Fruit fly (Drosophila melanogaster) whole organism, prepupa: ENCODE results near the gene CG6983.

Experiments
- CG10631 ChIP-seq: fragments of 200-800 bp; sonication (Bioruptor generic); optimal IDR thresholded peaks from 2 replicates; lab custom pipeline; 2016; ENCODE audit warnings: missing biosample characterization, missing genetic modification characterization
- CG11294 ChIP-seq: fragments of 200-800 bp; sonication (Bioruptor generic); IDR thresholded peaks from 2 replicates; pipeline ENCODE4 v1.3.6; 2022; ENCODE audit warnings: missing biosample characterization, missing genetic modification characterization
- CG11762 ChIP-seq: fragments of 200-800 bp; sonication (Bioruptor generic); optimal IDR thresholded peaks from 3 replicates; lab custom pipeline; 2016; ENCODE audit warnings: missing biosample characterization, missing genetic modification characterization; ENCODE audit not compliant: insufficient read depth
- CG11902 ChIP-seq: fragments of 200-800 bp; sonication (Bioruptor generic); optimal IDR thresholded peaks from 3 replicates; lab custom pipeline; 2016; ENCODE audit warnings: missing biosample characterization, missing genetic modification characterization
- CG15336 ChIP-seq: fragments of 200-800 bp; sonication (Bioruptor generic); IDR thresholded peaks from 2 replicates; pipeline ENCODE4 v1.3.6; 2022; ENCODE audit warnings: missing biosample characterization, missing genetic modification characterization
- CG3032 ChIP-seq: fragments of 200-800 bp; optimal IDR thresholded peaks from 2 replicates; lab custom pipeline; 2019; ENCODE audit warnings: missing biosample characterization, mild to moderate bottlenecking, missing genetic modification characterization, moderate library complexity
- CG31627 ChIP-seq: fragments of 200-800 bp; sonication (Bioruptor generic); optimal IDR thresholded peaks from 3 replicates; lab custom pipeline; 2016; ENCODE audit warnings: missing biosample characterization, missing genetic modification characterization
- CG34406 ChIP-seq: fragments of 200-800 bp; sonication (Bioruptor generic); optimal IDR thresholded peaks from 3 replicates; lab custom pipeline; 2016; ENCODE audit warnings: missing biosample characterization, missing genetic modification characterization
- CG6276 ChIP-seq: fragments of 200-800 bp; sonication (Bioruptor generic); optimal IDR thresholded peaks from 2 replicates; lab custom pipeline; 2017; ENCODE audit warnings: missing biosample characterization, mild to moderate bottlenecking, missing genetic modification characterization
- CG6792 ChIP-seq: fragments of 200-800 bp; sonication (Bioruptor generic); optimal IDR thresholded peaks from 3 replicates; lab custom pipeline; 2016; ENCODE audit warnings: missing biosample characterization, missing genetic modification characterization
- CG6854 ChIP-seq: fragments of 200-800 bp; sonication (Bioruptor generic); optimal IDR thresholded peaks from 2 replicates; lab custom pipeline; 2017; ENCODE audit warnings: missing biosample characterization, mild to moderate bottlenecking, missing genetic modification characterization
- CG7368 ChIP-seq: fragments of 200-800 bp; sonication (Bioruptor generic); optimal IDR thresholded peaks from 3 replicates; lab custom pipeline; 2016; ENCODE audit warnings: missing biosample characterization, missing genetic modification characterization
- CG8319 ChIP-seq: fragments of 200-800 bp; sonication (Bioruptor generic); optimal IDR thresholded peaks from 3 replicates; lab custom pipeline; 2016; ENCODE audit warnings: missing biosample characterization, missing genetic modification characterization
- CG8632 ChIP-seq: fragments of 200-800 bp; sonication (Bioruptor generic); optimal IDR thresholded peaks from 3 replicates; lab custom pipeline; 2016; ENCODE audit warnings: missing biosample characterization, missing genetic modification characterization
- Eip78C ChIP-seq: fragments of 200-800 bp; sonication (Bioruptor generic); peaks from one replicate; lab custom pipeline; 2016; ENCODE audit warnings: missing biosample characterization, missing genetic modification characterization
- Eip93F ChIP-seq: fragments of 200-800 bp; sonication (Bioruptor generic); optimal IDR thresholded peaks from 2 replicates; lab custom pipeline; 2016; ENCODE audit warnings: missing biosample characterization, mild to moderate bottlenecking, missing genetic modification characterization
- Ets21C ChIP-seq: fragments of 200-800 bp; sonication (Bioruptor generic); optimal IDR thresholded peaks from 3 replicates; lab custom pipeline; 2016; ENCODE audit warnings: missing biosample characterization, missing genetic modification characterization
- Ets96B ChIP-seq: fragments of 200-800 bp; optimal IDR thresholded peaks from 2 replicates; lab custom pipeline; 2019; ENCODE audit warnings: missing biosample characterization, mild to moderate bottlenecking, missing genetic modification characterization, moderate library complexity
- Gug ChIP-seq: fragments of 200-800 bp; sonication (Bioruptor generic); IDR thresholded peaks from 2 replicates; pipeline ENCODE4 v1.3.6; 2022; ENCODE audit warnings: missing biosample characterization, missing genetic modification characterization
- Hr38 ChIP-seq: sonication (Bioruptor generic); optimal IDR thresholded peaks from 2 replicates; lab custom pipeline; 2016; ENCODE audit warnings: missing biosample characterization, missing genetic modification characterization
- Hr39 ChIP-seq: fragments of 200-800 bp; sonication (Bioruptor generic); optimal IDR thresholded peaks from 2 replicates; lab custom pipeline; 2016; ENCODE audit warnings: missing biosample characterization, missing genetic modification characterization
- Hr4 ChIP-seq: fragments of 200-800 bp; sonication (Bioruptor generic); optimal IDR thresholded peaks from 3 replicates; lab custom pipeline; 2016; ENCODE audit warnings: missing biosample characterization, missing genetic modification characterization
- OdsH ChIP-seq: fragments of 200-800 bp; sonication (Bioruptor generic); optimal IDR thresholded peaks from 3 replicates; lab custom pipeline; 2016; ENCODE audit warnings: missing biosample characterization, missing genetic modification characterization
- achi ChIP-seq: fragments of 200-800 bp; sonication (Bioruptor generic); optimal IDR thresholded peaks from 3 replicates; lab custom pipeline; 2016; ENCODE audit warnings: missing biosample characterization, missing genetic modification characterization
- cyc ChIP-seq: fragments of 200-800 bp; sonication (Bioruptor generic); optimal IDR thresholded peaks from 3 replicates; lab custom pipeline; 2016; ENCODE audit warnings: missing biosample characterization, missing genetic modification characterization
- dac ChIP-seq: fragments of 200-800 bp; sonication (Bioruptor generic); optimal IDR thresholded peaks from 2 replicates; lab custom pipeline; 2017; ENCODE audit warnings: missing biosample characterization, mild to moderate bottlenecking, missing genetic modification characterization
- dsx ChIP-seq: fragments of 200-800 bp; optimal IDR thresholded peaks from 3 replicates; lab custom pipeline; 2019; ENCODE audit warnings: missing biosample characterization, mild to moderate bottlenecking, missing genetic modification characterization, moderate library complexity; ENCODE audit not compliant: poor library complexity, severe bottlenecking
- esn ChIP-seq: fragments of 200-800 bp; sonication (Bioruptor generic); optimal IDR thresholded peaks from 2 replicates; lab custom pipeline; 2016; ENCODE audit warnings: missing biosample characterization, mild to moderate bottlenecking, missing genetic modification characterization, moderate library complexity
- net ChIP-seq: fragments of 200-800 bp; sonication (Bioruptor generic); optimal IDR thresholded peaks from 3 replicates; lab custom pipeline; 2016; ENCODE audit warnings: missing biosample characterization, missing genetic modification characterization
- salr ChIP-seq, 2 experiments: fragments of 200-800 bp; sonication (Bioruptor generic); optimal IDR thresholded peaks; 3 replicates each; lab custom pipeline; 2016 to 2018; ENCODE audit warnings: missing biosample characterization in 2 of 2, missing genetic modification characterization in 2 of 2, mild to moderate bottlenecking in 1 of 2
- spab ChIP-seq: fragments of 200-800 bp; sonication (Bioruptor generic); optimal IDR thresholded peaks from 2 replicates; lab custom pipeline; 2017; ENCODE audit warnings: missing biosample characterization, mild to moderate bottlenecking, missing genetic modification characterization, missing genetic modification reagents
- ss ChIP-seq, 2 experiments: fragments of 200-800 bp; sonication (Bioruptor generic); optimal IDR thresholded peaks; 2 replicates in 1 of 2; 3 replicates in 1 of 2; lab custom pipeline; 2017 to 2018; ENCODE audit warnings: mild to moderate bottlenecking in 2 of 2, missing biosample characterization in 2 of 2, missing genetic modification characterization in 2 of 2, moderate library complexity in 1 of 2
- svp ChIP-seq: fragments of 200-800 bp; sonication (Bioruptor generic); peaks from one replicate; lab custom pipeline; 2016; ENCODE audit warnings: missing biosample characterization, missing genetic modification characterization
- topi ChIP-seq: fragments of 200-800 bp; sonication (Bioruptor generic); optimal IDR thresholded peaks from 3 replicates; lab custom pipeline; 2016; ENCODE audit warnings: missing biosample characterization, missing genetic modification characterization
- vri ChIP-seq: fragments of 200-800 bp; sonication (Bioruptor generic); optimal IDR thresholded peaks from 3 replicates; lab custom pipeline; 2016; ENCODE audit warnings: missing biosample characterization, mild to moderate bottlenecking, missing genetic modification characterization

The CG6983 gene

dm6 chr3L:8457866-8458766, 8.9 kb upstream of the CG6983 start (continued):
- peak; percentile 89 for TF ChIP-seq CG11294 (GFP tag; lab: Robert Waterston, UW)
- peak; percentile 98 for TF ChIP-seq CG15336
- peak; percentile 95 for TF ChIP-seq CG6276 (GFP tag; lab: Kevin White, UChicago)
- peak; percentile 85 for TF ChIP-seq CG11902
- TF ChIP-seq Eip78C (GFP tag; lab: Kevin White, UChicago): peak; percentile 98
- TF ChIP-seq CG6792: peak; percentile 90
- peak; percentile 80 to 96 for TF ChIP-seq salr (GFP tag; optimal IDR thresholded peaks at IDR 0.05; lab: Kevin White, UChicago)
- peak; percentile 75 for TF ChIP-seq Ets21C (GFP tag; lab: Kevin White, UChicago)
- peak; percentile 93 for TF ChIP-seq CG8632 (GFP tag; lab: Kevin White, UChicago)
- TF ChIP-seq CG7368 (GFP tag; lab: Kevin White, UChicago): peak; percentile 91
- peak; percentile 96 for TF ChIP-seq Ets96B (tag; lab: Kevin White, UChicago)
- TF ChIP-seq cyc (GFP tag; lab: Kevin White, UChicago): peak; percentile 90
- TF ChIP-seq CG6854: peak; percentile 70
- peak; percentile 95 for TF ChIP-seq CG3032 (tag; lab: Kevin White, UChicago)
- TF ChIP-seq vri (GFP tag; lab: Kevin White, UChicago): peak; percentile 61
- TF ChIP-seq topi: peak; percentile 89
- peak; percentile 92 for TF ChIP-seq spab (GFP tag; lab: Kevin White, UChicago)
- peak; percentile 94 for TF ChIP-seq CG11762
- peak; percentile 89 for TF ChIP-seq Hr39 (GFP tag; lab: Kevin White, UChicago)
- peak; percentile 99 for TF ChIP-seq Gug (GFP tag; lab: Robert Waterston, UW)
- peak; percentile 89 to 94 for TF ChIP-seq ss (GFP tag; optimal IDR thresholded peaks at IDR 0.05; lab: Kevin White, UChicago)
- TF ChIP-seq CG34406 (GFP tag; lab: Kevin White, UChicago): peak; percentile 91
- peak; percentile 91 for TF ChIP-seq esn
- peak; percentile 88 for TF ChIP-seq CG31627 (GFP tag; lab: Kevin White, UChicago)
- TF ChIP-seq dac: peak; percentile 93
- peak; percentile 98 for TF ChIP-seq Hr4
- peak; percentile 89 for TF ChIP-seq dsx
- peak; percentile 53 for TF ChIP-seq Hr38 (GFP tag; lab: Kevin White, UChicago)
- TF ChIP-seq Eip93F (GFP tag; lab: Kevin White, UChicago): peak; percentile 9
- peak; percentile 94 for TF ChIP-seq net (GFP tag; lab: Kevin White, UChicago)
- peak; percentile 95 for TF ChIP-seq CG10631 (GFP tag; lab: Kevin White, UChicago)
- TF ChIP-seq, all 60 proteins: peak for 60

dm6 chr3L:8456472-8457049, 7.4 kb upstream of the CG6983 start:
- no peak for TF ChIP-seq CG8319
- no peak for TF ChIP-seq achi
- no peak for TF ChIP-seq Ets21C (GFP tag; lab: Kevin White, UChicago)
- peak; percentile 8 for TF ChIP-seq svp (GFP tag; lab: Kevin White, UChicago)
- TF ChIP-seq OdsH (GFP tag; lab: Kevin White, UChicago): no peak
- TF ChIP-seq CG11294 (GFP tag; lab: Robert Waterston, UW): no peak
